Worm (Caenorhabditis elegans): ENCODE measurements around the gene col-72.

DNA sequence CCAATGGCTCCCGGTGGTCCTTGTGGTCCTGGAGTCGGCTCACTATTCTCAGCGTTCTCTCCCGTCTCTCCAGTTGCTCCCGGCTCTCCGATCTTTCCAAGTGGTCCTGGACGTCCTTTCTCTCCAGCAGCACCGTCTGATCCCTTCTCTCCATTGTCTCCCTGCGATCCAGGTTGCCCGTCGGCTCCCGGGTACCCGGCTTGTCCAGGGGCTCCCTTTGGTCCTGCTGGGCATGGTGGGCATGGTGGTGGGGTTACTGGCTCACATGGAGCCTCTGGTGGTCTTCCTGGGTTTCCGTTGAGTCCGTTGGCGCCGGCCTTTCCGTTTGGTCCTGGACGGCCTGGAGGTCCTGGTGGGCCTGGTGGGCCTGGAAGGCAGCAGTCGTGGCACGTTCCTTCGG, 23.6 kb downstream of the col-72 start:
- TF ChIP-seq nhr-237 (tag; optimal IDR thresholded peaks at IDR 0.05) = no peak
- no peak for TF ChIP-seq egl-27 (tag; optimal IDR thresholded peaks at IDR 0.05)
- TF ChIP-seq elt-3 (tag; optimal IDR thresholded peaks at IDR 0.05) = no peak
- TF ChIP-seq tbx-2 (tag; optimal IDR thresholded peaks at IDR 0.05) = no peak
- no peak for TF ChIP-seq ceh-28 (tag; optimal IDR thresholded peaks at IDR 0.05)
- TF ChIP-seq nhr-28 (tag; optimal IDR thresholded peaks at IDR 0.05) = no peak

Measured in whole organism, L3 larva.